Worm (Caenorhabditis elegans) whole organism, midembryonic: ENCODE data around the gene mls-1.

ENCODE experiments used
- ref-1 ChIP-seq: fragments of 200-800 bp; sonication (Bioruptor generic); conservative IDR thresholded peaks from 2 replicates; pipeline ENCODE4 v1.3.6; 2022; ENCODE audit warnings: missing genetic modification reagents, missing genetic modification characterization, missing compliant biosample characterization
- tab-1 ChIP-seq: fragments of 200-800 bp; sonication (Bioruptor generic); IDR thresholded peaks from 2 replicates; pipeline ENCODE4 v1.3.6; 2022; ENCODE audit warnings: missing genetic modification characterization, missing compliant biosample characterization

DNA sequence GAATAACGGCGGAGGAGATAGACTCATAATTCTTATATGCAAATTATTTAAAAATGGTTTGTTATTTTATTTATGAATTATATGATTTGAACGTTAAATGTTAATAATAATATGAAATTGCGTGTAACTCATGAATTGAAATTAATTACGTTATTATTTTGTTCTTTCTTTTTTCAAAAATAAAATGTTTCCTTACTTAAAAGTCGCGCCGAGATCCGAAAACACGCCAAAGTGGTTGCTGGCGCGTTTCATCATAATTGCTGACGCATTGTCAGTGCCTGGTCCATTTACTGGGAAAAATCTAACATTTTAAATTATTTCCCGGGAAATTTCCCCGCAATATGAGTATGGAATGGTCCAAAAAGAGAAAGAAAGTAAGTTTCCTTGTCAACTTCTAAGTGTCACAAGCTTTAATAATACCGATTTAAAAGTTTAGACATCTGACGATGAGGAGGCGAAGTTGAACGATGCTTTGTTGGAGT is 39.3 kb downstream of the mls-1 start, which contains the start of the genes C07H6.9 and sap-140:
- TF ChIP-seq ref-1 (GFP tag; lab: Robert Waterston, UW) (no peak), tab-1 (no peak)
